Worm (Caenorhabditis elegans): ENCODE measurements around the gene H06I04.6.

- no peak for TF ChIP-seq him-1 (tag; optimal IDR thresholded peaks at IDR 0.05)
- TF ChIP-seq W03F9.2 (tag; optimal IDR thresholded peaks at IDR 0.05), result no peak
- TF ChIP-seq dao-5 (tag; optimal IDR thresholded peaks at IDR 0.05), result no peak
Measured at ce11 chrIII:3112001-3112400, 47.9 kb upstream of the H06I04.6 start.

Data from whole organism, L4/young adult.